Worm (Caenorhabditis elegans) whole organism, L4 larva: ENCODE data around the gene F10G7.10.

ENCODE experiments used
- D1046.2 ChIP-seq: fragments of 200-800 bp; sonication (Bioruptor generic); IDR thresholded peaks from 2 replicates; pipeline ENCODE4 v1.3.6; 2022; ENCODE audit warnings: missing genetic modification characterization, missing compliant biosample characterization
- F10B5.3 ChIP-seq: sonication (generic microtip); optimal IDR thresholded peaks from 2 replicates; lab custom pipeline; 2016; ENCODE audit warnings: mild to moderate bottlenecking, missing genetic modification characterization, missing compliant biosample characterization
- F44E2.7 ChIP-seq: fragments of 200-800 bp; sonication (Bioruptor generic); IDR thresholded peaks from 2 replicates; pipeline ENCODE4 v2.1.2; 2022; ENCODE audit warnings: missing genetic modification characterization, missing compliant biosample characterization
- aha-1 ChIP-seq: fragments of 150-350 bp; peaks from one replicate; lab custom pipeline; 2014; ENCODE audit warnings: missing biosample characterization, missing genetic modification characterization
- ceh-20 ChIP-seq: fragments of 200-800 bp; sonication (Bioruptor generic); IDR thresholded peaks from 2 replicates; pipeline ENCODE4 v1.3.6; 2022; ENCODE audit warnings: missing genetic modification reagents, missing genetic modification characterization, missing compliant biosample characterization
- cey-2 ChIP-seq: sonication (generic microtip); optimal IDR thresholded peaks from 3 replicates; lab custom pipeline; 2017; ENCODE audit warnings: missing genetic modification characterization, mild to moderate bottlenecking, missing compliant biosample characterization, antibody characterized with exemption, borderline replicate concordance; ENCODE audit not compliant: insufficient read depth
- dmd-9 ChIP-seq: fragments of 200-800 bp; sonication (Bioruptor generic); IDR thresholded peaks from 2 replicates; pipeline ENCODE4 v1.3.6; 2022; ENCODE audit warnings: missing genetic modification reagents, missing genetic modification characterization, missing compliant biosample characterization
- hlh-11 ChIP-seq: fragments of 200-800 bp; sonication (Bioruptor generic); optimal IDR thresholded peaks from 2 replicates; lab custom pipeline; 2018; ENCODE audit warnings: mild to moderate bottlenecking, missing genetic modification characterization, missing compliant biosample characterization
- lin-13 ChIP-seq: fragments of 150-350 bp; optimal IDR thresholded peaks from 2 replicates; lab custom pipeline; 2014; ENCODE audit warnings: missing biosample characterization, missing genetic modification reagents, missing genetic modification characterization
- nhr-25 ChIP-seq: sonication (generic microtip); optimal IDR thresholded peaks from 2 replicates; lab custom pipeline; 2017; ENCODE audit warnings: missing genetic modification characterization, mild to moderate bottlenecking, missing compliant biosample characterization, antibody characterized with exemption, moderate library complexity, borderline replicate concordance; ENCODE audit not compliant: insufficient read depth
- nhr-28 ChIP-seq: fragments of 150-350 bp; optimal IDR thresholded peaks from 2 replicates; lab custom pipeline; 2014; ENCODE audit warnings: missing biosample characterization, missing genetic modification characterization
- sdz-12 ChIP-seq: fragments of 200-800 bp; sonication (Bioruptor generic); optimal IDR thresholded peaks from 2 replicates; lab custom pipeline; 2018; ENCODE audit warnings: mild to moderate bottlenecking, missing genetic modification characterization, missing compliant biosample characterization
- snpc-4 ChIP-seq: fragments of 150-350 bp; optimal IDR thresholded peaks from 2 replicates; lab custom pipeline; 2014; ENCODE audit warnings: missing biosample characterization, missing genetic modification characterization
- vab-7 ChIP-seq: fragments of 200-800 bp; sonication (Bioruptor generic); IDR thresholded peaks from 2 replicates; pipeline ENCODE4 v1.3.6; 2022; ENCODE audit warnings: missing genetic modification reagents, missing genetic modification characterization, missing compliant biosample characterization
- zag-1 ChIP-seq: fragments of 150-350 bp; optimal IDR thresholded peaks from 2 replicates; lab custom pipeline; 2014; ENCODE audit warnings: missing biosample characterization, missing genetic modification characterization
- zfp-3 ChIP-seq: fragments of 200-800 bp; sonication (Bioruptor generic); conservative IDR thresholded peaks from 2 replicates; pipeline ENCODE4 v1.3.6; 2022; ENCODE audit warnings: missing genetic modification reagents, missing genetic modification characterization, missing compliant biosample characterization

Gene F10G7.10

DNA sequence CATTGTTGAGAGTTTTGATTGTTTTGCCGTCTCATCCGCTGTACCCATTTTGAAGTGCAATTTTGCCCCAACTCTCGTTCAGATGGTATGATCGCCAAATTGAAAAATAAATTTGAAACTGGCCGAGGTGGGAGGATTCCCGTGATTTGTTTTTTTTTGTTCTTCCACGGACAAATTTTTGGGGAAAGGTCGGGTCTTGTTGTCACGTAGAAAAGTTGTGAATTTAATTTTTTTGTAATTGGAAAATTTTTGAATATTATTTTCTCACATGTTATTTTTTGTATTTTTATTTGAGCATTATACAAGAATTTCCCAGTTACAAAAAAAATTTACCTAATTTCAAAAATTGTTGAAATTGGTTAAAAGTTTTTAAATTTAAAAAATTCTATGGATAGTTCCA, 54.4 kb downstream of the F10G7.10 start, which contains the start of gene T05A7.6:
Gene T05A7.6 (minus strand): TSS at position 101 of the 400 bp plus-strand sequence.
- TF ChIP-seq F10B5.3 (tag; lab: Kevin White, UChicago) (no peak), snpc-4 (tag; lab: Kevin White, UChicago) (no peak), zag-1 (tag; lab: Kevin White, UChicago) (no peak), nhr-28 (tag; lab: Kevin White, UChicago) (no peak), vab-7 (GFP tag; lab: Robert Waterston, UW) (no peak), D1046.2 (GFP tag; lab: Robert Waterston, UW) (no peak), lin-13 (no peak), ceh-20 (GFP tag; lab: Robert Waterston, UW) (no peak), F44E2.7 (GFP tag; lab: Robert Waterston, UW) (no peak), hlh-11 (tag; lab: Kevin White, UChicago) (no peak), cey-2 (tag; lab: Kevin White, UChicago) (no peak), nhr-25 (tag; lab: Kevin White, UChicago) (no peak)
- TF ChIP-seq, all 104 proteins: peak for 0

DNA sequence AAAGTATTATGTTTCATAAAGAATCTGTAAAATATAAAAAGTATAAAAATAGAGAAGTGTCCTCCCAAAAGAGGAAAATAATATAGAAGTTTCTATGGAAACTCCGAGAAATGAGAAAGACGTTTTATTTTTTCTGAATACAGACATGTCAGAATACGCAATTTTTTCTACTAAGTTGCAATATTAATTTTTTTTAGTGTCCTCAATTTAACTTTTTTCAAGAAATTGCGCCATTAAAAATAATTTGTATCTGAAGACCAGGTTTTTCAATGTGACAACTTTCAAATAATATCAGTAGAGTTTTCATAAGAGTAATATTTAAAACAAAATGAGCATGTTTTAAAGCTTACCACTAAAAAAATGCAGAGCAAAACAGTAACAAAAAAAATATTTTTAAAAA, 58.5 kb downstream of the F10G7.10 start, which contains the start of gene fut-5:
Gene fut-5 (minus strand): TSS at position 101 of the 400 bp plus-strand sequence.
- no peak for TF ChIP-seq sdz-12 (GFP tag; lab: Kevin White, UChicago)
- peak; percentile 0 for TF ChIP-seq aha-1 (tag; lab: Kevin White, UChicago)

ce11 chrII:4665359-4665758, 60.7 kb downstream of the F10G7.10 start, which contains the start of gene T05A7.11:
Gene T05A7.11, minus strand, starts transcription at chrII:4665459.
- TF ChIP-seq dmd-9 (GFP tag; lab: Robert Waterston, UW) (no peak), zfp-3 (no peak)
